Worm (Caenorhabditis elegans) whole organism, L2 larva: ENCODE results near the gene nhr-242.
A peak's percentile ranks its signal among the peaks of the same experiment; 100 is the strongest.

Experiments used
- C34F6.9 ChIP-seq: fragments of 150-350 bp; optimal IDR thresholded peaks from 2 replicates; lab custom pipeline; 2014; ENCODE audit warnings: missing biosample characterization, missing genetic modification characterization
- F13H6.1 ChIP-seq: sonication (generic microtip); optimal IDR thresholded peaks from 2 replicates; lab custom pipeline; 2016; ENCODE audit warnings: missing genetic modification characterization, missing compliant biosample characterization
- R02D3.7 ChIP-seq: fragments of 150-350 bp; optimal IDR thresholded peaks from 2 replicates; lab custom pipeline; 2014; ENCODE audit warnings: missing biosample characterization, missing genetic modification characterization
- Y55F3AM.14 ChIP-seq: fragments of 200-800 bp; sonication (Bioruptor generic); optimal IDR thresholded peaks from 2 replicates; lab custom pipeline; 2018; ENCODE audit warnings: mild to moderate bottlenecking, missing genetic modification characterization, missing compliant biosample characterization
- ZK546.5 ChIP-seq: sonication (generic microtip); optimal IDR thresholded peaks from 2 replicates; lab custom pipeline; 2017; ENCODE audit warnings: missing biosample characterization, missing genetic modification characterization
- alr-1 ChIP-seq: fragments of 150-350 bp; optimal IDR thresholded peaks from 2 replicates; lab custom pipeline; 2014; ENCODE audit warnings: missing biosample characterization, missing genetic modification characterization
- aly-2 ChIP-seq: fragments of 150-350 bp; optimal IDR thresholded peaks from 2 replicates; lab custom pipeline; 2014; ENCODE audit warnings: missing biosample characterization, missing genetic modification characterization
- ama-1 ChIP-seq: fragments of 150-350 bp; optimal IDR thresholded peaks from 2 replicates; lab custom pipeline; 2018; ENCODE audit warnings: inconsistent platforms
- blmp-1 ChIP-seq: sonication (generic microtip); optimal IDR thresholded peaks from 2 replicates; lab custom pipeline; 2017; ENCODE audit warnings: missing genetic modification characterization, mild to moderate bottlenecking, missing compliant biosample characterization, antibody characterized with exemption, moderate library complexity; ENCODE audit not compliant: insufficient read depth
- ceh-16 ChIP-seq: fragments of 150-350 bp; optimal IDR thresholded peaks from 2 replicates; lab custom pipeline; 2014; ENCODE audit warnings: missing biosample characterization, missing genetic modification characterization
- ceh-82 ChIP-seq: fragments of 150-350 bp; optimal IDR thresholded peaks from 2 replicates; lab custom pipeline; 2014; ENCODE audit warnings: missing biosample characterization, missing genetic modification characterization
- crh-2 ChIP-seq: sonication (generic microtip); optimal IDR thresholded peaks from 2 replicates; lab custom pipeline; 2017; ENCODE audit warnings: missing biosample characterization, missing genetic modification characterization
- dmd-4 ChIP-seq: sonication (generic microtip); optimal IDR thresholded peaks from 2 replicates; lab custom pipeline; 2017; ENCODE audit warnings: missing biosample characterization, missing genetic modification characterization
- egl-27 ChIP-seq: sonication (generic microtip); optimal IDR thresholded peaks from 3 replicates; lab custom pipeline; 2017; ENCODE audit warnings: missing biosample characterization, missing genetic modification reagents, missing genetic modification characterization
- elt-1 ChIP-seq: fragments of 150-350 bp; optimal IDR thresholded peaks from 2 replicates; lab custom pipeline; 2014; ENCODE audit warnings: missing biosample characterization, missing genetic modification characterization
- elt-3 ChIP-seq: sonication (generic microtip); optimal IDR thresholded peaks from 2 replicates; lab custom pipeline; 2017; ENCODE audit warnings: missing biosample characterization, missing genetic modification characterization
- fos-1 ChIP-seq: fragments of 150-350 bp; optimal IDR thresholded peaks from 2 replicates; lab custom pipeline; 2014; ENCODE audit warnings: missing biosample characterization, missing genetic modification characterization
- gmeb-1 ChIP-seq: fragments of 150-350 bp; optimal IDR thresholded peaks from 2 replicates; lab custom pipeline; 2014; ENCODE audit warnings: missing biosample characterization, missing genetic modification characterization
- lin-11 ChIP-seq: fragments of 150-350 bp; sonication (generic microtip); optimal IDR thresholded peaks from 2 replicates; lab custom pipeline; 2014; ENCODE audit warnings: missing biosample characterization, missing genetic modification characterization, inconsistent platforms, mixed read lengths
- lin-13 ChIP-seq: fragments of 150-350 bp; optimal IDR thresholded peaks from 2 replicates; lab custom pipeline; 2014; ENCODE audit warnings: missing biosample characterization, missing genetic modification reagents, missing genetic modification characterization
- lin-39 ChIP-seq: fragments of 150-350 bp; optimal IDR thresholded peaks from 2 replicates; lab custom pipeline; 2014; ENCODE audit warnings: missing biosample characterization, missing genetic modification reagents, missing genetic modification characterization
- lsy-2 ChIP-seq, 2 experiments: fragments of 150-350 bp in 1 of 2; sonication (generic microtip) in 1 of 2; optimal IDR thresholded peaks; 2 replicates each; lab custom pipeline; 2014 to 2017; ENCODE audit warnings: missing biosample characterization in 2 of 2, missing genetic modification characterization in 2 of 2
- mab-5 ChIP-seq: fragments of 150-350 bp; optimal IDR thresholded peaks from 2 replicates; lab custom pipeline; 2014; ENCODE audit warnings: missing biosample characterization, missing genetic modification characterization
- mbf-1 ChIP-seq: sonication (generic microtip); optimal IDR thresholded peaks from 2 replicates; lab custom pipeline; 2017; ENCODE audit warnings: missing biosample characterization, missing genetic modification characterization
- mdl-1 ChIP-seq, 2 experiments: fragments of 150-350 bp in 1 of 2; sonication (generic microtip) in 1 of 2; optimal IDR thresholded peaks; 2 replicates each; lab custom pipeline; 2017; ENCODE audit warnings: missing biosample characterization in 2 of 2, missing genetic modification characterization in 2 of 2
- nhr-10 ChIP-seq: sonication (generic microtip); optimal IDR thresholded peaks from 2 replicates; lab custom pipeline; 2017; ENCODE audit warnings: missing biosample characterization, missing genetic modification characterization
- nhr-11 ChIP-seq: fragments of 150-350 bp; optimal IDR thresholded peaks from 2 replicates; lab custom pipeline; 2014; ENCODE audit warnings: missing biosample characterization, missing genetic modification characterization
- nhr-12 ChIP-seq: fragments of 150-350 bp; optimal IDR thresholded peaks from 2 replicates; lab custom pipeline; 2014; ENCODE audit warnings: missing biosample characterization, missing genetic modification characterization
- nhr-129 ChIP-seq: fragments of 150-350 bp; optimal IDR thresholded peaks from 2 replicates; lab custom pipeline; 2014; ENCODE audit warnings: missing biosample characterization, missing genetic modification characterization
- nhr-21 ChIP-seq: fragments of 150-350 bp; optimal IDR thresholded peaks from 2 replicates; lab custom pipeline; 2014; ENCODE audit warnings: missing biosample characterization, missing genetic modification characterization
- nhr-23 ChIP-seq: fragments of 150-350 bp; optimal IDR thresholded peaks from 2 replicates; lab custom pipeline; 2014; ENCODE audit warnings: missing biosample characterization, missing genetic modification reagents, missing genetic modification characterization
- nhr-237 ChIP-seq: fragments of 150-350 bp; optimal IDR thresholded peaks from 2 replicates; lab custom pipeline; 2014; ENCODE audit warnings: missing biosample characterization, missing genetic modification characterization
- nhr-25 ChIP-seq: fragments of 150-350 bp; sonication (generic microtip); optimal IDR thresholded peaks from 3 replicates; lab custom pipeline; 2014; ENCODE audit warnings: missing biosample characterization, missing genetic modification characterization
- nhr-6 ChIP-seq: fragments of 150-350 bp; optimal IDR thresholded peaks from 2 replicates; lab custom pipeline; 2014; ENCODE audit warnings: missing biosample characterization, missing genetic modification characterization
- nhr-77 ChIP-seq: fragments of 150-350 bp; optimal IDR thresholded peaks from 2 replicates; lab custom pipeline; 2014; ENCODE audit warnings: missing biosample characterization, missing genetic modification characterization
- peb-1 ChIP-seq: fragments of 150-350 bp; optimal IDR thresholded peaks from 2 replicates; lab custom pipeline; 2014; ENCODE audit warnings: missing biosample characterization, missing genetic modification characterization
- sem-4 ChIP-seq: fragments of 150-350 bp; optimal IDR thresholded peaks from 2 replicates; lab custom pipeline; 2014; ENCODE audit warnings: missing biosample characterization, missing genetic modification reagents, missing genetic modification characterization
- skn-1 ChIP-seq: sonication (generic microtip); optimal IDR thresholded peaks from 2 replicates; lab custom pipeline; 2017; ENCODE audit warnings: missing biosample characterization, missing genetic modification characterization
- sma-3 ChIP-seq: sonication (generic microtip); optimal IDR thresholded peaks from 2 replicates; lab custom pipeline; 2016; ENCODE audit warnings: missing genetic modification reagents, missing genetic modification characterization, missing compliant biosample characterization
- sma-9 ChIP-seq, 2 experiments: fragments of 150-350 bp in 1 of 2; sonication (generic microtip) in 1 of 2; optimal IDR thresholded peaks; 2 replicates each; lab custom pipeline; 2014 to 2016; ENCODE audit warnings: missing genetic modification characterization in 2 of 2, mild to moderate bottlenecking in 1 of 2, missing biosample characterization in 1 of 2, missing compliant biosample characterization in 1 of 2, missing genetic modification reagents in 1 of 2, moderate library complexity in 1 of 2
- snpc-4 ChIP-seq: fragments of 150-350 bp; optimal IDR thresholded peaks from 2 replicates; lab custom pipeline; 2014; ENCODE audit warnings: missing biosample characterization, missing genetic modification characterization
- unc-39 ChIP-seq: fragments of 150-350 bp; optimal IDR thresholded peaks from 2 replicates; lab custom pipeline; 2014; ENCODE audit warnings: missing biosample characterization, missing genetic modification characterization
- unc-55 ChIP-seq: fragments of 150-350 bp; sonication (generic microtip); optimal IDR thresholded peaks from 3 replicates; lab custom pipeline; 2014; ENCODE audit warnings: missing biosample characterization, missing genetic modification reagents, missing genetic modification characterization
- unc-62 ChIP-seq: fragments of 150-350 bp; optimal IDR thresholded peaks from 2 replicates; lab custom pipeline; 2014; ENCODE audit warnings: missing biosample characterization, missing genetic modification reagents, missing genetic modification characterization
- zag-1 ChIP-seq: fragments of 150-350 bp; optimal IDR thresholded peaks from 2 replicates; lab custom pipeline; 2014; ENCODE audit warnings: missing biosample characterization, missing genetic modification characterization
- ztf-1 ChIP-seq: fragments of 200-800 bp; sonication (Bioruptor generic); conservative IDR thresholded peaks from 2 replicates; pipeline ENCODE4 v1.3.6; 2022; ENCODE audit warnings: missing genetic modification characterization, missing compliant biosample characterization
- ztf-11 ChIP-seq: sonication (generic microtip); optimal IDR thresholded peaks from 2 replicates; lab custom pipeline; 2017; ENCODE audit warnings: missing biosample characterization, missing genetic modification characterization
- ztf-4 ChIP-seq: fragments of 150-350 bp; optimal IDR thresholded peaks from 2 replicates; lab custom pipeline; 2014; ENCODE audit warnings: missing biosample characterization, missing genetic modification characterization

nhr-242 gene

ce11 chrIV:2600841-2601240 lies 19.5 kb upstream of the nhr-242 start, which contains the start of gene epg-9:
Gene epg-9 (plus strand): TSS chrIV:2601141.
- TF ChIP-seq gmeb-1 (tag; lab: Kevin White, UChicago) (no peak), egl-27 (tag; lab: Kevin White, UChicago) (no peak), nhr-237 (no peak), ceh-16 (no peak)

- TF ChIP-seq ama-1 (lab: Kevin White, UChicago) (peak; percentile 87), Y55F3AM.14 (GFP tag; lab: Kevin White, UChicago) (no peak), blmp-1 (tag; lab: Kevin White, UChicago) (peak; percentile 30), unc-62 (GFP tag; lab: Kevin White, UChicago) (no peak), C34F6.9 (tag; lab: Kevin White, UChicago) (peak; percentile 95), nhr-10 (tag; lab: Kevin White, UChicago) (no peak), ztf-1 (GFP tag; lab: Robert Waterston, UW) (no peak), nhr-11 (no peak), ceh-16 (no peak), ztf-4 (tag; lab: Kevin White, UChicago) (no peak), nhr-129 (tag; lab: Kevin White, UChicago) (peak; percentile 95), egl-27 (tag; lab: Kevin White, UChicago) (peak; percentile 67), sem-4 (tag; lab: Kevin White, UChicago) (peak; percentile 59), skn-1 (tag; lab: Kevin White, UChicago) (no peak), gmeb-1 (tag; lab: Kevin White, UChicago) (peak; percentile 67), mdl-1 (tag; optimal IDR thresholded peaks at IDR 0.05; lab: Kevin White, UChicago) (peak; percentile 64 to 85), F13H6.1 (peak; percentile 83), ztf-11 (tag; lab: Kevin White, UChicago) (no peak), aly-2 (tag; lab: Kevin White, UChicago) (no peak), zag-1 (tag; lab: Kevin White, UChicago) (peak; percentile 79), sma-9 (GFP tag; optimal IDR thresholded peaks at IDR 0.05; lab: Kevin White, UChicago) (peak; percentile 92), sma-9 (tag; optimal IDR thresholded peaks at IDR 0.05; lab: Kevin White, UChicago) (no peak), elt-3 (no peak), alr-1 (tag; lab: Kevin White, UChicago) (no peak), lin-39 (tag; lab: Kevin White, UChicago) (no peak), peb-1 (tag; lab: Kevin White, UChicago) (no peak), elt-1 (tag; lab: Kevin White, UChicago) (no peak), mbf-1 (no peak), mab-5 (peak; percentile 80), crh-2 (peak; percentile 87), unc-55 (GFP tag; lab: Kevin White, UChicago) (peak; percentile 88), nhr-23 (no peak), lin-11 (no peak), lin-13 (GFP tag; lab: Kevin White, UChicago) (peak; percentile 80), ceh-82 (tag; lab: Kevin White, UChicago) (no peak), dmd-4 (tag; lab: Kevin White, UChicago) (no peak), ZK546.5 (no peak), unc-39 (no peak), nhr-25 (tag; lab: Kevin White, UChicago) (peak; percentile 78), R02D3.7 (tag; lab: Kevin White, UChicago) (no peak), nhr-21 (tag; lab: Kevin White, UChicago) (peak; percentile 72), fos-1 (peak; percentile 81), nhr-77 (tag; lab: Kevin White, UChicago) (no peak), lsy-2 (tag; optimal IDR thresholded peaks at IDR 0.05; lab: Kevin White, UChicago) (peak; percentile 54 to 88), nhr-12 (tag; lab: Kevin White, UChicago) (no peak), nhr-237 (no peak), sma-3 (GFP tag; lab: Kevin White, UChicago) (peak; percentile 78), nhr-6 (tag; lab: Kevin White, UChicago) (peak; percentile 45), snpc-4 (tag; lab: Kevin White, UChicago) (peak; percentile 51)
Measured at ce11 chrIV:2599634-2600033, 18.3 kb upstream of the nhr-242 start.
